Worm (Caenorhabditis elegans): Measurements from ENCODE around the gene T23F11.11.

The T23F11.11 gene

ce11 chrIII:4688965-4689364, 17.6 kb upstream of the T23F11.11 start, which contains the start of gene ppat-1:
TSS of gene ppat-1 (plus strand) at chrIII:4689280.
- TF ChIP-seq dao-5 (tag; optimal IDR thresholded peaks at IDR 0.05) (no peak), W03F9.2 (tag; optimal IDR thresholded peaks at IDR 0.05) (no peak), him-1 (tag; optimal IDR thresholded peaks at IDR 0.05) (no peak)

ce11 chrIII:4688356-4688755, 17.0 kb upstream of the T23F11.11 start, which contains the start of gene tag-243:
TSS of gene tag-243 (minus strand) at chrIII:4688456.
- TF ChIP-seq dao-5 (tag; optimal IDR thresholded peaks at IDR 0.05) (no peak), W03F9.2 (tag; optimal IDR thresholded peaks at IDR 0.05) (no peak), him-1 (tag; optimal IDR thresholded peaks at IDR 0.05) (no peak)

DNA sequence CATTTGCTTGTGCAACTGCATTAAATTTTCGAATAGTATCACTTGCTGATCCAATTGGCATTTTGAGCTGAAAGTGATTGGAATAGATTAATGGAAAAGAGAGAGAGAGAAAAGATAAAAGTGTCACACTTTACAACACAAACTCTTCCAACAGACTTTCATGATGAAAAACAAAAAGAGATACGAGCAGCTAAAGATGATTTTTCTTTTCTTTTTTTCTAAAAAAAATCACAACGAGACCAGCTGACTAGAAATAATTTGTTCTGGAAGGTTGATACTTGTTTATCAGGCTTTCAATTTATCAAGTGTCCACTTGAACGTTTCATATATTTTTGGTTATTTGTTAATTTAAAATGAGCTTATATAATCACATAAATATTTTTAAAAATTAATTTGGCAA, 15.7 kb upstream of the T23F11.11 start:
- TF ChIP-seq him-1 (tag; optimal IDR thresholded peaks at IDR 0.05) = no peak
- TF ChIP-seq W03F9.2 (tag; optimal IDR thresholded peaks at IDR 0.05) = no peak
- TF ChIP-seq dao-5 (tag; optimal IDR thresholded peaks at IDR 0.05) = no peak

DNA sequence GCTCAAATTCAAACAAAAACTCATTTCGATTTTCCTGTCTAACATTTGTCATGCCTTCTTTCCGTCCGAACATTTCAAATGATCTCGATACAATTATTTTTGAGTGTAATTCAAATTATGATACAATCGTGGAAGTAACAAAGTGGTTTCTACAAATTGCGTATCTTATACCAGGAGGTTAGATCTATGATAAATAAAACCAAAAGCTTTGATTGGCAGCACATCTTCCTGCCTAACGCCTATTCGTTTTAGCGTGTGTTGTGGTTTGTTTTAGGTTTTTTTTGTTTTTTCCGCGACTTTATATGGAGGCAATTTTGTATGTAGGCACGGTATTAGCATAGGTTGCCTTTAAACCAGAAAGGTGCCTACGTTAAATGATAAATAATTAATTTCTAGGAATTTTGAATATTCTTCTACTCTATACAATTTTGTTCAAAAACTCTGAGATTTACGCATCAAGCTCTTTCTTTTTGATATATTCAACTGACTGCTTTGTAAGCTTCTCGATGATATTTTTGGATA, 8.6 kb upstream of the T23F11.11 start, which contains the start of gene srg-11:
TSS of gene srg-11 (plus strand) at position 51 of the 522 bp plus-strand sequence.
- TF ChIP-seq dao-5 (tag; optimal IDR thresholded peaks at IDR 0.05) = no peak
- no peak for TF ChIP-seq him-1 (tag; optimal IDR thresholded peaks at IDR 0.05)
- TF ChIP-seq W03F9.2 (tag; optimal IDR thresholded peaks at IDR 0.05) = no peak

DNA sequence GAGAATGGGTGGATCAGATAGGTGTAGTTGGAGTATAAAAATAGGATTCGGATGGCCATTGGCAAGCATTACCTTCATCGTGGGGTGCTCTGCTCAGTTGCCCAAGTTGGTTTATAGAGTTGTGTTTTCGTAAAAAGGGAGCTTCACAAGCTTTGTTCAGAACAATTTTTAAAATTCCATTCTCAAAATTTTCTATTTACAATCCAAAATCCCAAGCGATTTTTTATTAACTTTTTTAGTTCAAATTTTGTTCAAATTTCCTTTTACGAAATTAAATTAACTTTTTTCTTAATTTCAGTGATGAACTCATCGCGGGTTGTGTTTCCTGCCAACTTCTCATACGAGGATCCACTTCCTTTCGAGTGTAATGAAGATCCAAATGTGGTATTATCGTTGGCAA, 6.1 kb upstream of the T23F11.11 start, which contains the start of gene srg-10:
TSS of gene srg-10 (plus strand) at position 301 of the 400 bp plus-strand sequence.
- TF ChIP-seq dao-5 (tag; optimal IDR thresholded peaks at IDR 0.05) = no peak
- no peak for TF ChIP-seq him-1 (tag; optimal IDR thresholded peaks at IDR 0.05)
- no peak for TF ChIP-seq W03F9.2 (tag; optimal IDR thresholded peaks at IDR 0.05)

ce11 chrIII:4671949-4672348, 558 bp upstream of the T23F11.11 start, which contains the start of gene srg-13:
TSS of gene srg-13 (plus strand) at chrIII:4672249.
- TF ChIP-seq W03F9.2 (tag; optimal IDR thresholded peaks at IDR 0.05) (no peak), dao-5 (tag; optimal IDR thresholded peaks at IDR 0.05) (no peak), him-1 (tag; optimal IDR thresholded peaks at IDR 0.05) (no peak)

DNA sequence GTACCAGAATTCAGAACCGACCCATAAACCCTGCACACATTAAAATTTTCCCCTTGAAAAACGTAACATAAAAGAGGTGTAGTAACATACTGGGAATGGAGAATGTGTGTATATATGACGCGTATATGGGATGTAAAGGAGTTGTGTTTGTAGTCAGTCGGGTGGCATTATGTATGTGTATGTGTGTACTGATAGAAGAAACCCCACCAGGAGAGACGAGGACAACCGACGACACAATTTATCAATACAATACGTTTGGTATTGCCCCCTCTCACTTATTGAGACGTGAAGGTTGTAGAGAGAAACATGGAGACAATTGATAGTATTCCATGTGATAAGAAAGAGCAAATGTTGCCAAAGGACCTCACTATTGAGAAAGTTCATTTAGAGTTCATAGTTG, 3.3 kb downstream of the T23F11.11 start:
- no peak for TF ChIP-seq W03F9.2 (tag; optimal IDR thresholded peaks at IDR 0.05)
- TF ChIP-seq dao-5 (tag; optimal IDR thresholded peaks at IDR 0.05) = no peak
- no peak for TF ChIP-seq him-1 (tag; optimal IDR thresholded peaks at IDR 0.05)

- no peak for TF ChIP-seq dao-5 (tag; optimal IDR thresholded peaks at IDR 0.05)
- no peak for TF ChIP-seq W03F9.2 (tag; optimal IDR thresholded peaks at IDR 0.05)
- peak; percentile 8 for TF ChIP-seq him-1 (tag; optimal IDR thresholded peaks at IDR 0.05)
Observed at ce11 chrIII:4666753-4667400, 4.5 kb downstream of the T23F11.11 start.

- TF ChIP-seq him-1 (tag; optimal IDR thresholded peaks at IDR 0.05) (no peak), dao-5 (tag; optimal IDR thresholded peaks at IDR 0.05) (no peak), W03F9.2 (tag; optimal IDR thresholded peaks at IDR 0.05) (no peak)
Observed at ce11 chrIII:4665272-4665671, 6.1 kb downstream of the T23F11.11 start, which contains the start of gene T23F11.4. TSS of gene T23F11.4 (minus strand) at chrIII:4665372.

- TF ChIP-seq him-1 (tag; optimal IDR thresholded peaks at IDR 0.05) (no peak), dao-5 (tag; optimal IDR thresholded peaks at IDR 0.05) (no peak), W03F9.2 (tag; optimal IDR thresholded peaks at IDR 0.05) (no peak)
Observed at ce11 chrIII:4659426-4659825, 12.0 kb downstream of the T23F11.11 start.

ce11 chrIII:4658384-4658844, 13.0 kb downstream of the T23F11.11 start, which contains the start of gene cdka-1:
TSS of gene cdka-1 (plus strand) at chrIII:4658794.
- no peak for TF ChIP-seq W03F9.2 (tag; optimal IDR thresholded peaks at IDR 0.05)
- TF ChIP-seq him-1 (tag; optimal IDR thresholded peaks at IDR 0.05) = peak; percentile 29

DNA sequence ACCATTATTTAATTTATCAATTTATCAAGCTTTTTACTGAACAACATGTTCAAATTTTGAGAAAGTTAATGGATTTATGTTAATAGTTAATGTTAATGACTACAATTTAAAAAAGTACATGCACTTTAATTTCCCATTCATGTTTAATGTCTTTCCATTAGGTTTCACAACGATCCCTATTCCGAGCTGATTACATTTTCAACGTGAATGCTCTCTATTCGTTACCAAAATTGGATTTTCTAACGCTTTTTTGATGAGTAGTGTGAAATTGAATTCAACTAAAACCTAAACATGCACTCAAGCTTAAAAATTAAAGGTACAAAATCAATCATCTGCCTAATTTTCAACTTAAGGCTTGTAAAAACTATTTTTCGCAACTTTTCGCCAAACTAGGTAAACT, 14.0 kb downstream of the T23F11.11 start:
- no peak for TF ChIP-seq W03F9.2 (tag; optimal IDR thresholded peaks at IDR 0.05)
- no peak for TF ChIP-seq dao-5 (tag; optimal IDR thresholded peaks at IDR 0.05)
- TF ChIP-seq him-1 (tag; optimal IDR thresholded peaks at IDR 0.05) = no peak

DNA sequence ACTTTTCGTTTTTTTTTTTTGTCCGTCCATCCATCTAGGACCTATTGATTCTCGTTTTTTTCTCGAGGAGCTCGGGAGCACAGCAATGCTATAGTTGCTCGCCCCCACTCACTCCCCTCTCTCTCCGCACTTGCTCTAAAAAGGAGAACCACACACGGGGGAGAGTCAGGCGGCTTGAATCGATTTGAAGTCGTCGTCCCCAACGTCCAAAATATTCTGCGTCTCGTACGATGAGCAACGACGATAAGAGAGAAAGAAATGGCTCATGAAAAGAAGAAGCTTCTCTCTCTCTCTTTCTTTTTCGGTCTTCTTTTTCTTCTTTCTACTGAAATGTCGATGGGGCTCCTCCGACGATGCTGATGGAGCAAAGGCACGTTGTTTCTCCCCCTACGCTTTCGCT, 15.0 kb downstream of the T23F11.11 start:
- TF ChIP-seq W03F9.2 (tag; optimal IDR thresholded peaks at IDR 0.05) (no peak), him-1 (tag; optimal IDR thresholded peaks at IDR 0.05) (peak; percentile 91), dao-5 (tag; optimal IDR thresholded peaks at IDR 0.05) (no peak)

DNA sequence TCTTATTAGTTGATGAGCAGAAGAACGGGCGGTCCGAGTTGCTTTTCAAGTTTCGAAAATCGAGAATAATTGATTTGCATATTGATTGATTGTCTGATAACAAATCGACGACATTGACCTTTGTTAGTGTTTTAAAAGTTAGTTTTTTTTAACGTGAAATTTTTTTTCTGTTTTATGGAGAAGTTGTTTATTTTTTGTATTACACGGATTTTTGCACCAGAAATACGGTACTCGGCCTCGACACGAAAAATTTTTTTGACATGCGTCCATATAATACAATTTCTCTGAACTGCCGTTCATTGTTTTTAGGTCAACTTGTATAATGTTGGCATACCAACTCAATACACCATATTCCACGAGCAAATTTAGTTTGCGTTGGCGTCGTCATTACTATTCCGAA, 16.0 kb downstream of the T23F11.11 start, which contains the start of gene T23F11.2:
TSS of gene T23F11.2 (minus strand) at position 101 of the 400 bp plus-strand sequence.
- TF ChIP-seq him-1 (tag; optimal IDR thresholded peaks at IDR 0.05) (no peak), W03F9.2 (tag; optimal IDR thresholded peaks at IDR 0.05) (no peak), dao-5 (tag; optimal IDR thresholded peaks at IDR 0.05) (no peak)

All from whole organism, L4/young adult.